Worm (Caenorhabditis elegans) whole organism, mixed stage, embryonic: ENCODE measurements around the gene K04A8.19.
"Not testable (repeated sequence)": the region's sequence is repeated elsewhere in the genome, so short reads cannot be mapped to it uniquely, and the experiment has no call there.

Experiments
- M03D4.4 ChIP-seq: sonication (generic microtip); optimal IDR thresholded peaks from 2 replicates; lab custom pipeline; 2017; ENCODE audit warnings: mild to moderate bottlenecking, missing genetic modification characterization, missing compliant biosample characterization
- bed-3 ChIP-seq: fragments of 200-800 bp; sonication (Bioruptor generic); optimal IDR thresholded peaks from 3 replicates; lab custom pipeline; 2018; ENCODE audit warnings: mild to moderate bottlenecking, missing genetic modification characterization, moderate library complexity, missing compliant biosample characterization
- blmp-1 ChIP-seq: fragments of 150-350 bp; optimal IDR thresholded peaks from 2 replicates; lab custom pipeline; 2014; ENCODE audit warnings: missing biosample characterization, missing genetic modification characterization
- ceh-39 ChIP-seq: fragments of 150-350 bp; optimal IDR thresholded peaks from 2 replicates; lab custom pipeline; 2014; ENCODE audit warnings: missing biosample characterization, missing genetic modification characterization
- ceh-43 ChIP-seq: fragments of 200-800 bp; sonication (Bioruptor generic); optimal IDR thresholded peaks from 2 replicates; lab custom pipeline; 2018; ENCODE audit warnings: mild to moderate bottlenecking, missing genetic modification characterization, moderate library complexity, missing compliant biosample characterization
- ceh-83 ChIP-seq: fragments of 200-800 bp; sonication (Bioruptor generic); optimal IDR thresholded peaks from 2 replicates; lab custom pipeline; 2018; ENCODE audit warnings: mild to moderate bottlenecking, missing genetic modification characterization, missing compliant biosample characterization
- ces-1 ChIP-seq: fragments of 150-350 bp; optimal IDR thresholded peaks from 2 replicates; lab custom pipeline; 2014; ENCODE audit warnings: missing biosample characterization, missing genetic modification reagents, missing genetic modification characterization
- cnd-1 ChIP-seq: fragments of 200-800 bp; sonication (Bioruptor generic); optimal IDR thresholded peaks from 2 replicates; lab custom pipeline; 2018; ENCODE audit warnings: mild to moderate bottlenecking, missing genetic modification characterization, missing compliant biosample characterization
- elt-1 ChIP-seq: sonication (generic microtip); optimal IDR thresholded peaks from 2 replicates; lab custom pipeline; 2017; ENCODE audit warnings: missing genetic modification characterization, mild to moderate bottlenecking, missing compliant biosample characterization, antibody characterized with exemption, moderate library complexity, borderline replicate concordance; ENCODE audit not compliant: insufficient read depth
- elt-3 ChIP-seq: fragments of 150-350 bp; optimal IDR thresholded peaks from 2 replicates; lab custom pipeline; 2014; ENCODE audit warnings: missing biosample characterization, missing genetic modification characterization
- flh-1 ChIP-seq: fragments of 200-800 bp; sonication (Bioruptor generic); optimal IDR thresholded peaks from 2 replicates; lab custom pipeline; 2018; ENCODE audit warnings: mild to moderate bottlenecking, missing genetic modification characterization, moderate library complexity, missing compliant biosample characterization
- ham-2 ChIP-seq: fragments of 200-800 bp; sonication (Bioruptor generic); optimal IDR thresholded peaks from 2 replicates; lab custom pipeline; 2018; ENCODE audit warnings: mild to moderate bottlenecking, missing genetic modification characterization, missing compliant biosample characterization
- hlh-1 ChIP-seq: fragments of 150-350 bp; optimal IDR thresholded peaks from 2 replicates; lab custom pipeline; 2014; ENCODE audit warnings: missing biosample characterization, missing genetic modification reagents, missing genetic modification characterization
- lin-13 ChIP-seq: fragments of 150-350 bp; optimal IDR thresholded peaks from 2 replicates; lab custom pipeline; 2014; ENCODE audit warnings: missing biosample characterization, missing genetic modification characterization
- lin-32 ChIP-seq: fragments of 200-800 bp; sonication (Bioruptor generic); optimal IDR thresholded peaks from 2 replicates; lab custom pipeline; 2018; ENCODE audit warnings: mild to moderate bottlenecking, missing genetic modification characterization, missing compliant biosample characterization
- lsy-2 ChIP-seq: fragments of 150-350 bp; optimal IDR thresholded peaks from 2 replicates; lab custom pipeline; 2014; ENCODE audit warnings: missing biosample characterization, missing genetic modification characterization
- mep-1 ChIP-seq: fragments of 150-350 bp; optimal IDR thresholded peaks from 2 replicates; lab custom pipeline; 2017; ENCODE audit warnings: missing biosample characterization, missing genetic modification reagents, missing genetic modification characterization, inconsistent platforms
- mls-2 ChIP-seq: sonication (generic microtip); optimal IDR thresholded peaks from 2 replicates; lab custom pipeline; 2016; ENCODE audit warnings: mild to moderate bottlenecking, missing genetic modification characterization, moderate library complexity, missing compliant biosample characterization
- nhr-12 ChIP-seq: fragments of 150-350 bp; optimal IDR thresholded peaks from 2 replicates; lab custom pipeline; 2014; ENCODE audit warnings: missing biosample characterization, missing genetic modification characterization
- nhr-2 ChIP-seq: fragments of 150-350 bp; optimal IDR thresholded peaks from 2 replicates; lab custom pipeline; 2014; ENCODE audit warnings: missing biosample characterization, missing genetic modification characterization
- nhr-237 ChIP-seq: fragments of 150-350 bp; optimal IDR thresholded peaks from 2 replicates; lab custom pipeline; 2014; ENCODE audit warnings: missing biosample characterization, missing genetic modification characterization
- nhr-76 ChIP-seq: sonication (generic microtip); optimal IDR thresholded peaks from 2 replicates; lab custom pipeline; 2017; ENCODE audit warnings: missing biosample characterization, missing genetic modification characterization
- sem-2 ChIP-seq: fragments of 200-800 bp; sonication (Bioruptor generic); optimal IDR thresholded peaks from 2 replicates; lab custom pipeline; 2018; ENCODE audit warnings: mild to moderate bottlenecking, missing genetic modification characterization, missing compliant biosample characterization
- snpc-4 ChIP-seq: fragments of 150-350 bp; optimal IDR thresholded peaks from 2 replicates; lab custom pipeline; 2014; ENCODE audit warnings: missing biosample characterization, missing genetic modification characterization
- tbx-8 ChIP-seq: fragments of 200-800 bp; sonication (Bioruptor generic); optimal IDR thresholded peaks from 2 replicates; lab custom pipeline; 2018; ENCODE audit warnings: mild to moderate bottlenecking, missing genetic modification characterization, moderate library complexity, missing compliant biosample characterization
- unc-39 ChIP-seq: fragments of 150-350 bp; optimal IDR thresholded peaks from 2 replicates; lab custom pipeline; 2014; ENCODE audit warnings: missing biosample characterization, missing genetic modification characterization
- unc-62 ChIP-seq: fragments of 150-350 bp; optimal IDR thresholded peaks from 2 replicates; lab custom pipeline; 2014; ENCODE audit warnings: missing biosample characterization, missing genetic modification reagents, missing genetic modification characterization
- zip-8 ChIP-seq: fragments of 150-350 bp; optimal IDR thresholded peaks from 2 replicates; lab custom pipeline; 2014; ENCODE audit warnings: missing biosample characterization, missing genetic modification characterization
- ztf-11 ChIP-seq: fragments of 150-350 bp; optimal IDR thresholded peaks from 2 replicates; lab custom pipeline; 2014; ENCODE audit warnings: missing biosample characterization, missing genetic modification characterization

K04A8.19 gene

DNA sequence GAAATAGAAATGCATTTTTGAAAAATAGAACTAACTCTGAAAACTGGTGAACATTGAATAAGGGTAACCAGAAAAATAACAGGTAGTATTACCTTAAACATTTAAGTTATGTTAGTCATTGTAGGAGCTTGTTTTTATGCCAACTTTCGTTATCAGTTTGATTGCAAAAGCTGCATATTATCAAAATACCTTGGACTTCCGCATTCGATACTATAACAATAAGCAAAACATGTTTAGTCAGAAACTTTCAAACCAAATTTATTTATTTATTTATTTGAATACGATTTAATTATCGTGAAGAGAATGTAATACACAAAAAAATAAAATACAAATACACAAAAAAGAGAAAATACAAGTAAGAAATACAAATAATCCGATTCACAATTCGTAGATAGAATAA is at the start of gene K04A8.19:
TSS of gene K04A8.19 (minus strand) at position 101 of the 400 bp plus-strand sequence.
- TF ChIP-seq ces-1 (no peak), snpc-4 (tag; lab: Kevin White, UChicago) (no peak), ceh-83 (GFP tag; lab: Kevin White, UChicago) (no peak), unc-62 (GFP tag; lab: Kevin White, UChicago) (no peak), zip-8 (tag; lab: Kevin White, UChicago) (no peak), flh-1 (GFP tag; lab: Kevin White, UChicago) (no peak), cnd-1 (no peak), mls-2 (tag; lab: Kevin White, UChicago) (no peak), hlh-1 (tag; lab: Kevin White, UChicago) (no peak), sem-2 (GFP tag; lab: Kevin White, UChicago) (no peak), M03D4.4 (no peak), nhr-76 (tag; lab: Kevin White, UChicago) (no peak), lin-32 (GFP tag; lab: Kevin White, UChicago) (no peak)

DNA sequence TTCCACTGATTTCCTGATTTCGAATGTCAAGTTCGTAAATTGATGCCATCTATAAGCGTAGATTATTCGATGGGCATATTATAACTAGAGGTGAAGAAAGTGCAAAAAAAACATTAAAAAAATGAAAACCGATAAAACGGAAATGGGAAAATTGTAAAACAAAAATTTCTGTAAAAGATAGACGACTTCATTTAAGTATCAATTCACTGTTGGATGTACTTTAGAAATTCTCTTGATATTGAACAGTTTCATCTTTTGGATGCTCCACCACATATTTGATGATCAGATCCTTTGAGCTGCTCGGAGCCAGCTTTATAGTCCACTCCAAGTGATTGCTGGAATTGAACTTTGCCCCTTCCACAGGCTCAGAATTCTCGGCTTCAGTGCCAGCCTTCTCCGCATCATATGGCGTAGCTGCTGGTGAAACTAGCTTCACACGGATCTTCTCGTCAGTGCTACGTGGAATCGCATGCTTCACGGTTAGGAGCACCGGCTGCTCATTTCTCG is 48.4 kb upstream of the K04A8.19 start, which contains the start of gene ZK1055.6:
TSS of gene ZK1055.6 (minus strand) at position 51 of the 507 bp plus-strand sequence.
- TF ChIP-seq elt-3 (tag; lab: Kevin White, UChicago) (no peak), bed-3 (GFP tag; lab: Kevin White, UChicago) (no peak), lin-32 (GFP tag; lab: Kevin White, UChicago) (no peak), nhr-12 (tag; lab: Kevin White, UChicago) (no peak), sem-2 (GFP tag; lab: Kevin White, UChicago) (no peak), hlh-1 (tag; lab: Kevin White, UChicago) (no peak), tbx-8 (GFP tag; lab: Kevin White, UChicago) (no peak), nhr-2 (tag; lab: Kevin White, UChicago) (no peak), ceh-83 (GFP tag; lab: Kevin White, UChicago) (no peak), nhr-76 (tag; lab: Kevin White, UChicago) (no peak), flh-1 (GFP tag; lab: Kevin White, UChicago) (no peak), ces-1 (no peak), lsy-2 (tag; lab: Kevin White, UChicago) (no peak), blmp-1 (no peak), ham-2 (GFP tag; lab: Kevin White, UChicago) (no peak), nhr-237 (tag; lab: Kevin White, UChicago) (no peak), ceh-43 (GFP tag; lab: Kevin White, UChicago) (no peak), unc-39 (no peak)

DNA sequence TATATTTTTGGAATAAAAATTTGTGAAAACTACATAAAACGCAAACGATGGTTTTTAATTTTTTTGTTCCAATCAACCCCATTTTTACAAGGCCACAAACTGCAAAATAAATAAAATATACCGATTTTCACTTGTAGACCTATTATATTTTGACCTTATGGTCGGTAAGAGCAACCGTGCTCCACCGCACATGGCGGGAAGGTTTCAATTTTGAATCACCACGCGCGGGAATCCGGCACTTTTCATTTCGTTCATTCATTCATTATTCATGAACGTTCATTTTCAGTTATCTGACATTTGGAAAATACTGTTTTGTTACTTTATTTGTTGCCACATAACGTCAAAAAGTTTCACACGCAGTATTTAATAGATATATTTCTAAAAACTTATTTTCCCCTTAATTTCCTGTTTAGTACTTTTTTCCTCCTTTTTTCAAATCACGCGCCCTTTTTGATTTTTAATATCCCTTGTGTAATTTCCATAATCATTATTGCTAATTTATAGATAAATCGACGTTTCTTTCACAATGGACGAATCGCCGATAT is 39.6 kb upstream of the K04A8.19 start, which contains the start of gene hcp-1:
TSS of gene hcp-1 (plus strand) at position 495 of the 545 bp plus-strand sequence.
- no peak for TF ChIP-seq elt-3 (tag; lab: Kevin White, UChicago)
- TF ChIP-seq hlh-1 (tag; lab: Kevin White, UChicago), result peak; percentile 32
- TF ChIP-seq mls-2 (tag; lab: Kevin White, UChicago), result no peak
- TF ChIP-seq lin-13, result peak; percentile 2
- peak; percentile 39 for TF ChIP-seq mep-1 (tag; lab: Kevin White, UChicago)

DNA sequence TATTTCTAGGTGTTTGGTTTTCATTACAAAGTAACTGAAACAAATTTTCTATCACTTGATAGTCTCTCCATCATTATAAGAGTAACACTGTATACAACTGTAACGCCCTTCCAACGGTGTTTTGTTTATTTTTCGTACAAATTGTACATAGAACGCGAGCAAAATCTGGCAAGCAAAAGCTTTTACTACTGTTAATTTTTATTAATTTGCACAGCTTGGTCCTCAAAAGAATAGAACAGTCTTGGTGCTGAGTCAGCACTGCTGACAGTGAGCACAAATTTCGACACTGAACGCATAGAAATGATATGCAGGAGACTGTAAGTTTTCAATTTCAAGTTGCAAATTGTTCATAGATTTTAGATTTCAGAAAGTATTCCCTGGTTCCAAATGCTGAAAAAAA is 36.1 kb upstream of the K04A8.19 start, which contains the start of gene ZK1055.2:
TSS of gene ZK1055.2 (plus strand) at position 301 of the 400 bp plus-strand sequence.
- no peak for TF ChIP-seq ztf-11
- TF ChIP-seq nhr-12 (tag; lab: Kevin White, UChicago), result no peak
- no peak for TF ChIP-seq bed-3 (GFP tag; lab: Kevin White, UChicago)
- no peak for TF ChIP-seq mls-2 (tag; lab: Kevin White, UChicago)
- TF ChIP-seq ceh-39, result no peak
- TF ChIP-seq snpc-4 (tag; lab: Kevin White, UChicago), result no peak
- TF ChIP-seq elt-1 (tag; lab: Kevin White, UChicago), result no peak
- no peak for TF ChIP-seq flh-1 (GFP tag; lab: Kevin White, UChicago)
- no peak for TF ChIP-seq unc-62 (GFP tag; lab: Kevin White, UChicago)
- no peak for TF ChIP-seq sem-2 (GFP tag; lab: Kevin White, UChicago)
- TF ChIP-seq, all 35 proteins: peak for 0

DNA sequence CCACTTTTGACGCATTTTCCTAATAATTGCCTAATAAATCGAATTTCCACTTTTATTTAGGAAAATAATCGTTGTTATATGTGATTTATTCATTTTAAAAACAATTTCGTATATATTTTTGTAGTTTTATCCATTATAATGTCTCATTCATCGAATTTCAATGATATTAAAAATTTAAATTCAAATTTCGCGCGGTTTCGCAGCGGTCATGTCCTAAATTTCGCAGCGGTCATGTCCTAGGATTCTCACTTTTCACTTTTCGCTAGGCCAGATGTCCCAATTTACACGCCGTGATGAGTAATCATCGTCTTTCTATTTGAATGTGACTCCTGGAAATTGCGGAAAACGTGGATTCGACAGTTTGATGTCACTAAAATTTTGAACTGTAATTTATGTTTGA is 27.6 kb upstream of the K04A8.19 start, which contains the start of gene ZK1055.4:
TSS of gene ZK1055.4 (plus strand) at position 301 of the 400 bp plus-strand sequence.
- not testable (repeated sequence) for TF ChIP-seq M03D4.4; elt-1 (tag; lab: Kevin White, UChicago); cnd-1
